Worm (Caenorhabditis elegans): ENCODE measurements around the gene ketn-1.

- TF ChIP-seq mab-5 (tag; optimal IDR thresholded peaks at IDR 0.05) (no peak), alr-1 (tag; optimal IDR thresholded peaks at IDR 0.05) (no peak), aly-2 (tag; optimal IDR thresholded peaks at IDR 0.05) (no peak), egl-27 (tag; optimal IDR thresholded peaks at IDR 0.05) (no peak), lsy-2 (tag; optimal IDR thresholded peaks at IDR 0.05) (no peak)
Measured at ce11 chrV:2771560-2771959, 36.1 kb downstream of the ketn-1 start, which contains the start of gene srh-56.

All from whole organism, L2 larva.